Worm (Caenorhabditis elegans) whole organism, L4 larva: ENCODE results near the gene Y69H2.10.

Experiments
- D1046.2 ChIP-seq: fragments of 200-800 bp; sonication (Bioruptor generic); IDR thresholded peaks from 2 replicates; pipeline ENCODE4 v1.3.6; 2022; ENCODE audit warnings: missing genetic modification characterization, missing compliant biosample characterization
- F26F4.8 ChIP-seq: fragments of 200-800 bp; sonication (Bioruptor generic); conservative IDR thresholded peaks from 2 replicates; pipeline ENCODE4 v1.3.6; 2022; ENCODE audit warnings: missing genetic modification characterization, missing compliant biosample characterization
- F37D6.2 ChIP-seq: sonication (generic microtip); optimal IDR thresholded peaks from 2 replicates; lab custom pipeline; 2016; ENCODE audit warnings: mild to moderate bottlenecking, missing genetic modification characterization, missing compliant biosample characterization
- F44E2.7 ChIP-seq: fragments of 200-800 bp; sonication (Bioruptor generic); IDR thresholded peaks from 2 replicates; pipeline ENCODE4 v2.1.2; 2022; ENCODE audit warnings: missing genetic modification characterization, missing compliant biosample characterization
- Y48G9A.11 ChIP-seq: fragments of 200-800 bp; sonication (Bioruptor generic); IDR thresholded peaks from 2 replicates; pipeline ENCODE4 v1.3.6; 2022; ENCODE audit warnings: missing genetic modification reagents, missing genetic modification characterization, missing compliant biosample characterization
- ZK337.2 ChIP-seq: fragments of 200-800 bp; sonication (Bioruptor generic); IDR thresholded peaks from 2 replicates; pipeline ENCODE4 v1.3.6; 2022; ENCODE audit warnings: missing genetic modification reagents, missing genetic modification characterization, missing compliant biosample characterization
- aha-1 ChIP-seq: fragments of 150-350 bp; peaks from one replicate; lab custom pipeline; 2014; ENCODE audit warnings: missing biosample characterization, missing genetic modification characterization
- ama-1 ChIP-seq: fragments of 150-350 bp; optimal IDR thresholded peaks from 2 replicates; lab custom pipeline; 2014; ENCODE audit warnings: inconsistent platforms, mixed read lengths
- ceh-28 ChIP-seq: fragments of 150-350 bp; optimal IDR thresholded peaks from 2 replicates; lab custom pipeline; 2014; ENCODE audit warnings: missing biosample characterization, missing genetic modification reagents, missing genetic modification characterization
- ceh-32 ChIP-seq: sonication (generic microtip); optimal IDR thresholded peaks from 2 replicates; lab custom pipeline; 2016; ENCODE audit warnings: mild to moderate bottlenecking, missing genetic modification characterization, missing compliant biosample characterization; ENCODE audit not compliant: poor library complexity
- ces-1 ChIP-seq: fragments of 150-350 bp; sonication (generic microtip); optimal IDR thresholded peaks from 4 replicates; lab custom pipeline; 2014; ENCODE audit warnings: missing biosample characterization, missing genetic modification reagents, missing genetic modification characterization
- daf-8 ChIP-seq: fragments of 200-800 bp; sonication (Bioruptor generic); IDR thresholded peaks from 2 replicates; pipeline ENCODE4 v1.3.6; 2022; ENCODE audit warnings: missing genetic modification characterization, missing compliant biosample characterization
- dmd-6 ChIP-seq: fragments of 200-800 bp; sonication (Bioruptor generic); IDR thresholded peaks from 2 replicates; pipeline ENCODE4 v1.3.6; 2022; ENCODE audit warnings: missing genetic modification reagents, missing genetic modification characterization, missing compliant biosample characterization
- dmd-9 ChIP-seq: fragments of 200-800 bp; sonication (Bioruptor generic); IDR thresholded peaks from 2 replicates; pipeline ENCODE4 v1.3.6; 2022; ENCODE audit warnings: missing genetic modification reagents, missing genetic modification characterization, missing compliant biosample characterization
- dpl-1 ChIP-seq: fragments of 150-350 bp; optimal IDR thresholded peaks from 2 replicates; lab custom pipeline; 2014; ENCODE audit warnings: missing biosample characterization, missing genetic modification reagents, missing genetic modification characterization
- duxl-1 ChIP-seq: sonication (generic microtip); optimal IDR thresholded peaks from 2 replicates; lab custom pipeline; 2016; ENCODE audit warnings: mild to moderate bottlenecking, missing genetic modification characterization, moderate library complexity, missing compliant biosample characterization; ENCODE audit not compliant: poor library complexity
- dve-1 ChIP-seq: sonication (generic microtip); optimal IDR thresholded peaks from 2 replicates; lab custom pipeline; 2017; ENCODE audit warnings: antibody characterized with exemption, mild to moderate bottlenecking, missing genetic modification characterization, missing compliant biosample characterization; ENCODE audit not compliant: insufficient read depth
- fkh-10 ChIP-seq: fragments of 150-350 bp; optimal IDR thresholded peaks from 2 replicates; lab custom pipeline; 2014; ENCODE audit warnings: missing biosample characterization, missing genetic modification reagents, missing genetic modification characterization
- fos-1 ChIP-seq: fragments of 150-350 bp; optimal IDR thresholded peaks from 2 replicates; lab custom pipeline; 2014; ENCODE audit warnings: missing biosample characterization, missing genetic modification characterization
- hlh-30 ChIP-seq: sonication (generic microtip); optimal IDR thresholded peaks from 2 replicates; lab custom pipeline; 2017; ENCODE audit warnings: antibody characterized with exemption, mild to moderate bottlenecking, missing genetic modification characterization, missing compliant biosample characterization; ENCODE audit not compliant: insufficient read depth
- hmg-1.1 ChIP-seq: fragments of 200-800 bp; sonication (Bioruptor generic); IDR thresholded peaks from 2 replicates; pipeline ENCODE4 v1.3.6; 2022; ENCODE audit warnings: missing genetic modification reagents, missing genetic modification characterization, missing compliant biosample characterization
- jun-1 ChIP-seq: fragments of 150-350 bp; optimal IDR thresholded peaks from 2 replicates; lab custom pipeline; 2014; ENCODE audit warnings: missing biosample characterization, missing genetic modification reagents, missing genetic modification characterization
- lim-7 ChIP-seq: fragments of 200-800 bp; sonication (Bioruptor generic); IDR thresholded peaks from 2 replicates; pipeline ENCODE4 v1.3.6; 2022; ENCODE audit warnings: missing genetic modification characterization, missing compliant biosample characterization
- lin-15B ChIP-seq: fragments of 150-350 bp; sonication (generic microtip); optimal IDR thresholded peaks from 3 replicates; lab custom pipeline; 2014; ENCODE audit warnings: missing biosample characterization, missing genetic modification characterization
- lin-29 ChIP-seq: fragments of 200-800 bp; sonication (Bioruptor generic); IDR thresholded peaks from 2 replicates; pipeline ENCODE4 v1.3.6; 2022; ENCODE audit warnings: missing genetic modification reagents, missing genetic modification characterization, missing compliant biosample characterization
- lin-38 ChIP-seq: fragments of 200-800 bp; sonication (Bioruptor generic); IDR thresholded peaks from 2 replicates; pipeline ENCODE4 v1.3.6; 2022; ENCODE audit warnings: missing genetic modification reagents, missing genetic modification characterization, missing compliant biosample characterization
- lsy-2 ChIP-seq, 2 experiments: fragments of 150-350 bp in 1 of 2; sonication (generic microtip) in 1 of 2; optimal IDR thresholded peaks; 2 replicates each; lab custom pipeline; 2014 to 2017; ENCODE audit warnings: missing biosample characterization in 2 of 2, missing genetic modification characterization in 2 of 2
- madf-5 ChIP-seq, 2 experiments: fragments of 200-800 bp; sonication (Bioruptor generic); IDR thresholded peaks; 2 replicates each; pipeline ENCODE4 v1.3.6; 2022; ENCODE audit warnings: missing compliant biosample characterization in 2 of 2, missing genetic modification characterization in 2 of 2
- madf-9 ChIP-seq: fragments of 200-800 bp; sonication (Bioruptor generic); conservative IDR thresholded peaks from 2 replicates; pipeline ENCODE4 v1.3.6; 2022; ENCODE audit warnings: missing genetic modification reagents, missing genetic modification characterization, missing compliant biosample characterization
- mes-2 ChIP-seq: sonication (generic microtip); optimal IDR thresholded peaks from 2 replicates; lab custom pipeline; 2016; ENCODE audit warnings: missing genotype, mild to moderate bottlenecking, missing genetic modification characterization, missing compliant biosample characterization; ENCODE audit not compliant: poor library complexity, severe bottlenecking
- nhr-11 ChIP-seq: fragments of 150-350 bp; optimal IDR thresholded peaks from 2 replicates; lab custom pipeline; 2014; ENCODE audit warnings: missing biosample characterization, missing genetic modification characterization
- nhr-25 ChIP-seq: sonication (generic microtip); optimal IDR thresholded peaks from 2 replicates; lab custom pipeline; 2017; ENCODE audit warnings: missing genetic modification characterization, mild to moderate bottlenecking, missing compliant biosample characterization, antibody characterized with exemption, moderate library complexity, borderline replicate concordance; ENCODE audit not compliant: insufficient read depth
- nhr-28 ChIP-seq: fragments of 150-350 bp; optimal IDR thresholded peaks from 2 replicates; lab custom pipeline; 2014; ENCODE audit warnings: missing biosample characterization, missing genetic modification characterization
- nhr-41 ChIP-seq: fragments of 200-800 bp; sonication (Bioruptor generic); IDR thresholded peaks from 2 replicates; pipeline ENCODE4 v1.3.6; 2022; ENCODE audit warnings: missing genetic modification reagents, missing genetic modification characterization, missing compliant biosample characterization
- nhr-6 ChIP-seq: fragments of 150-350 bp; optimal IDR thresholded peaks from 2 replicates; lab custom pipeline; 2014; ENCODE audit warnings: missing biosample characterization, missing genetic modification characterization
- pha-4 ChIP-seq, 2 experiments: fragments of 150-350 bp in 1 of 2; fragments of 200-800 bp in 1 of 2; sonication (Bioruptor generic) in 1 of 2; IDR thresholded peaks in 1 of 2; optimal IDR thresholded peaks in 1 of 2; 2 replicates each; pipeline versions ENCODE4 v1.3.6 to Lab custom; 2014 to 2022; ENCODE audit warnings: missing genetic modification characterization in 2 of 2, missing genetic modification reagents in 2 of 2, missing biosample characterization in 1 of 2, missing compliant biosample characterization in 1 of 2
- pqm-1 ChIP-seq: sonication (generic microtip); optimal IDR thresholded peaks from 2 replicates; lab custom pipeline; 2017; ENCODE audit warnings: missing biosample characterization, missing genetic modification characterization
- skn-1 ChIP-seq: fragments of 150-350 bp; optimal IDR thresholded peaks from 2 replicates; lab custom pipeline; 2014; ENCODE audit warnings: missing biosample characterization, missing genetic modification characterization
- snpc-1.2 ChIP-seq: fragments of 200-800 bp; sonication (Bioruptor generic); IDR thresholded peaks from 2 replicates; pipeline ENCODE4 v1.3.6; 2022; ENCODE audit warnings: missing genetic modification reagents, missing genetic modification characterization, missing compliant biosample characterization
- spr-1 ChIP-seq: sonication (generic microtip); optimal IDR thresholded peaks from 2 replicates; lab custom pipeline; 2016; ENCODE audit warnings: mild to moderate bottlenecking, missing genetic modification characterization, missing compliant biosample characterization
- spr-3 ChIP-seq: fragments of 200-800 bp; sonication (Bioruptor generic); optimal IDR thresholded peaks from 2 replicates; lab custom pipeline; 2018; ENCODE audit warnings: mild to moderate bottlenecking, missing genetic modification characterization, missing compliant biosample characterization
- tag-97 ChIP-seq: fragments of 200-800 bp; sonication (Bioruptor generic); IDR thresholded peaks from 2 replicates; pipeline ENCODE4 v1.3.6; 2022; ENCODE audit warnings: missing genetic modification characterization, missing compliant biosample characterization
- tra-1 ChIP-seq: fragments of 200-800 bp; sonication (Bioruptor generic); IDR thresholded peaks from 2 replicates; pipeline ENCODE4 v1.3.6; 2022; ENCODE audit warnings: missing genetic modification reagents, missing genetic modification characterization, missing compliant biosample characterization
- unc-62 ChIP-seq, 3 experiments: fragments of 150-350 bp in 1 of 3; sonication (generic microtip); optimal IDR thresholded peaks in 2 of 3; peaks in 1 of 3; 1 replicate in 1 of 3; 2 replicates in 2 of 3; lab custom pipeline; 2014 to 2017; ENCODE audit warnings: missing biosample characterization in 3 of 3, missing genetic modification characterization in 3 of 3, missing genetic modification reagents in 3 of 3, missing genotype in 1 of 3
- zag-1 ChIP-seq: fragments of 150-350 bp; optimal IDR thresholded peaks from 2 replicates; lab custom pipeline; 2014; ENCODE audit warnings: missing biosample characterization, missing genetic modification characterization
- ztf-11 ChIP-seq: fragments of 150-350 bp; optimal IDR thresholded peaks from 2 replicates; lab custom pipeline; 2014; ENCODE audit warnings: missing biosample characterization, missing genetic modification characterization

Gene Y69H2.10

ce11 chrV:18712118-18712517, 42.0 kb downstream of the Y69H2.10 start (continued):
- TF ChIP-seq F44E2.7 (peak; percentile 94), pha-4 (GFP tag; IDR thresholded peaks at IDR 0.05; lab: Robert Waterston, UW) (peak; percentile 75), pha-4 (tag; optimal IDR thresholded peaks at IDR 0.05; lab: Kevin White, UChicago) (no peak), Y48G9A.11 (peak; percentile 48; the same call in 1 of the 2 replicates), lin-29 (GFP tag; lab: Robert Waterston, UW) (peak; percentile 57; the same call in 1 of the 2 replicates), skn-1 (tag; lab: Kevin White, UChicago) (no peak), ceh-32 (tag; lab: Kevin White, UChicago) (no peak), hlh-30 (tag; lab: Kevin White, UChicago) (no peak), madf-9 (GFP tag; lab: Robert Waterston, UW) (no peak), tra-1 (no peak), madf-5 (GFP tag; IDR thresholded peaks at IDR 0.05; lab: Robert Waterston, UW) (0 out of 4 replicates have a peak, but pooled peaks of 1 of the 2 experiments have one; percentile 68), zag-1 (tag; lab: Kevin White, UChicago) (no peak), lsy-2 (tag; optimal IDR thresholded peaks at IDR 0.05; lab: Kevin White, UChicago) (no peak), ama-1 (lab: Kevin White, UChicago) (no peak), tag-97 (GFP tag; lab: Robert Waterston, UW) (no peak), spr-3 (no peak), F26F4.8 (peak; percentile 90), lin-38 (GFP tag; lab: Robert Waterston, UW) (no peak), dve-1 (tag; lab: Kevin White, UChicago) (no peak), D1046.2 (peak; percentile 88; the same call in 1 of the 2 replicates), F37D6.2 (no peak), jun-1 (tag; lab: Kevin White, UChicago) (no peak), hmg-1.1 (no peak), lin-15B (tag; lab: Kevin White, UChicago) (no peak), nhr-41 (GFP tag; lab: Robert Waterston, UW) (0 out of 2 replicates have a peak, but pooled peaks have one; percentile 9), nhr-6 (tag; lab: Kevin White, UChicago) (no peak), snpc-1.2 (peak; percentile 65)

DNA sequence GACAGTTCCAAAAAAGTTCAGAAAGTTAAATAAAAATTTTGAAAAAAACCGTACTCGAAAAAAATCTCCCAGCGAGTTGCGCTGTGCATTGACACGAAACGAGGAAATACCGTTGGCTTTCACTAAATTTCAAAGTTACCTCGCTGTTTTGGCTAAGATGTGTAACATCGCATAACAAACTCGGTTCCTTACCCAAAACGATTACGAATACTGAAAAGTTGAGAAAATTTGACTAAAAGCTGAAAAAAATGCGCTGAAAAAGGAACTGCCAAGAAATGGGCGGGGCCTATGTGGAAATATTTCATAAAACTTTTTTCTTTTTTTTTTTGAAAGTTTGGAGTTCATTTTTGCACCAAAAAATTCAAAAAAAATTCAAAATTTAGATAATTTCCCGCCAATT, 49.3 kb downstream of the Y69H2.10 start:
- TF ChIP-seq ceh-28 (tag; lab: Kevin White, UChicago) (no peak), aha-1 (peak; percentile 48), unc-62 (GFP tag; optimal IDR thresholded peaks at IDR 0.05 in 1 of 2; lab: Kevin White, UChicago) (peak in 1 of 2 experiments; percentile 65), unc-62 (tag; optimal IDR thresholded peaks at IDR 0.05; lab: Kevin White, UChicago) (no peak)
- TF ChIP-seq, all 104 proteins: peak for 2

- no peak for TF ChIP-seq daf-8
- TF ChIP-seq hlh-30 (tag; lab: Kevin White, UChicago): no peak
- no peak for TF ChIP-seq spr-1
- TF ChIP-seq nhr-11 (tag; lab: Kevin White, UChicago): no peak
- no peak for TF ChIP-seq tra-1
- TF ChIP-seq dpl-1 (GFP tag; lab: Kevin White, UChicago): no peak
- TF ChIP-seq nhr-41 (GFP tag; lab: Robert Waterston, UW): no peak
- TF ChIP-seq lim-7 (GFP tag; lab: Robert Waterston, UW): no peak
- no peak for TF ChIP-seq F44E2.7
- TF ChIP-seq dmd-6 (GFP tag; lab: Robert Waterston, UW): no peak
- TF ChIP-seq pqm-1 (tag; lab: Kevin White, UChicago): peak; percentile 79
- TF ChIP-seq duxl-1 (tag; lab: Kevin White, UChicago): peak; percentile 31
- TF ChIP-seq mes-2 (tag; lab: Kevin White, UChicago): no peak
- TF ChIP-seq F37D6.2: no peak
- TF ChIP-seq ZK337.2 (GFP tag; lab: Robert Waterston, UW): no peak
- TF ChIP-seq nhr-25 (tag; lab: Kevin White, UChicago): no peak
- no peak for TF ChIP-seq fkh-10 (GFP tag; lab: Kevin White, UChicago)
- TF ChIP-seq ces-1: no peak
- no peak for TF ChIP-seq lin-15B (tag; lab: Kevin White, UChicago)
- no peak for TF ChIP-seq nhr-28
- peak; percentile 82 for TF ChIP-seq dmd-9 (GFP tag; lab: Robert Waterston, UW)
- no peak for TF ChIP-seq ztf-11 (tag; lab: Kevin White, UChicago)
- no peak for TF ChIP-seq fos-1
- no peak for TF ChIP-seq spr-3
These were observed 49.9 kb downstream of the Y69H2.10 start, which contains the start of gene Y17D7C.2 for ce11 chrV:18719956-18720489. Gene Y17D7C.2 (minus strand): TSS chrV:18719987.
